Worm (Caenorhabditis elegans) whole organism, L1 larva: ENCODE results near the gene pho-10.
A peak's percentile ranks its signal among the peaks of the same experiment; 100 is the strongest.

ENCODE experiments used
- C04F5.9 ChIP-seq: sonication (generic microtip); optimal IDR thresholded peaks from 2 replicates; lab custom pipeline; 2016; ENCODE audit warnings: missing genetic modification characterization, missing compliant biosample characterization
- C34B4.2 ChIP-seq: sonication (generic microtip); optimal IDR thresholded peaks from 2 replicates; lab custom pipeline; 2017; ENCODE audit warnings: mild to moderate bottlenecking, missing genetic modification characterization, missing compliant biosample characterization
- Y116A8C.19 ChIP-seq: sonication (generic microtip); optimal IDR thresholded peaks from 2 replicates; lab custom pipeline; 2016; ENCODE audit warnings: missing compliant biosample characterization, missing genetic modification characterization, borderline replicate concordance
- aha-1 ChIP-seq: fragments of 150-350 bp; optimal IDR thresholded peaks from 2 replicates; lab custom pipeline; 2014; ENCODE audit warnings: missing biosample characterization, missing genetic modification characterization
- alr-1 ChIP-seq: fragments of 200-800 bp; sonication (Bioruptor generic); optimal IDR thresholded peaks from 2 replicates; lab custom pipeline; 2018; ENCODE audit warnings: borderline replicate concordance, mild to moderate bottlenecking, missing genetic modification characterization, missing compliant biosample characterization
- aly-2 ChIP-seq: fragments of 150-350 bp; optimal IDR thresholded peaks from 2 replicates; lab custom pipeline; 2014; ENCODE audit warnings: missing biosample characterization, missing genetic modification characterization
- blmp-1 ChIP-seq: fragments of 150-350 bp; optimal IDR thresholded peaks from 2 replicates; lab custom pipeline; 2014; ENCODE audit warnings: missing biosample characterization, missing genetic modification characterization
- ceh-63 ChIP-seq: fragments of 200-800 bp; sonication (Bioruptor generic); optimal IDR thresholded peaks from 2 replicates; lab custom pipeline; 2018; ENCODE audit warnings: mild to moderate bottlenecking, missing genetic modification characterization, missing compliant biosample characterization
- ceh-8 ChIP-seq: fragments of 200-800 bp; sonication (Bioruptor generic); optimal IDR thresholded peaks from 2 replicates; lab custom pipeline; 2018; ENCODE audit warnings: mild to moderate bottlenecking, missing genetic modification characterization, moderate library complexity, missing compliant biosample characterization
- ceh-82 ChIP-seq, 3 experiments: fragments of 150-350 bp in 1 of 3; sonication (generic microtip) in 2 of 3; optimal IDR thresholded peaks; 2 replicates each; lab custom pipeline; 2014 to 2017; ENCODE audit warnings: missing biosample characterization in 3 of 3, missing genetic modification characterization in 3 of 3
- ces-1 ChIP-seq: fragments of 150-350 bp; optimal IDR thresholded peaks from 2 replicates; lab custom pipeline; 2014; ENCODE audit warnings: missing biosample characterization, missing genetic modification reagents, missing genetic modification characterization
- dpl-1 ChIP-seq, 3 experiments: fragments of 150-350 bp in 2 of 3; sonication (generic microtip) in 1 of 3; optimal IDR thresholded peaks; 2 replicates each; lab custom pipeline; 2014 to 2017; ENCODE audit warnings: missing biosample characterization in 3 of 3, missing genetic modification characterization in 3 of 3, missing genetic modification reagents in 3 of 3
- efl-1 ChIP-seq, 4 experiments: fragments of 150-350 bp; optimal IDR thresholded peaks in 3 of 4; peaks in 1 of 4; 1 replicate in 1 of 4; 2 replicates in 3 of 4; lab custom pipeline; 2014; ENCODE audit warnings: missing biosample characterization in 2 of 4, missing genetic modification characterization in 2 of 4, missing genetic modification reagents in 2 of 4
- efl-3 ChIP-seq: fragments of 200-800 bp; sonication (Bioruptor generic); optimal IDR thresholded peaks from 2 replicates; lab custom pipeline; 2018; ENCODE audit warnings: mild to moderate bottlenecking, missing genetic modification characterization, missing compliant biosample characterization
- egl-13 ChIP-seq: sonication (generic microtip); optimal IDR thresholded peaks from 2 replicates; lab custom pipeline; 2016; ENCODE audit warnings: missing genotype, missing genetic modification reagents, missing genetic modification characterization, missing compliant biosample characterization
- elt-2 ChIP-seq: sonication (generic microtip); optimal IDR thresholded peaks from 2 replicates; lab custom pipeline; 2016; ENCODE audit warnings: missing genetic modification characterization, mild to moderate bottlenecking, inconsistent platforms, missing compliant biosample characterization, missing genetic modification reagents
- ets-5 ChIP-seq: fragments of 200-800 bp; sonication (Bioruptor generic); IDR thresholded peaks from 2 replicates; pipeline ENCODE4 v1.3.6; 2022; ENCODE audit warnings: missing genetic modification characterization, missing compliant biosample characterization
- fkh-8 ChIP-seq: sonication (generic microtip); optimal IDR thresholded peaks from 2 replicates; lab custom pipeline; 2016; ENCODE audit warnings: mild to moderate bottlenecking, missing genetic modification characterization, missing compliant biosample characterization
- hlh-17 ChIP-seq: fragments of 200-800 bp; sonication (Bioruptor generic); optimal IDR thresholded peaks from 2 replicates; lab custom pipeline; 2018; ENCODE audit warnings: missing genetic modification characterization, mild to moderate bottlenecking, missing compliant biosample characterization, moderate library complexity, borderline replicate concordance
- isw-1 ChIP-seq: fragments of 200-800 bp; sonication (Bioruptor generic); IDR thresholded peaks from 2 replicates; pipeline ENCODE4 v1.3.6; 2022; ENCODE audit warnings: missing genetic modification characterization, missing compliant biosample characterization
- jun-1 ChIP-seq: fragments of 150-350 bp; optimal IDR thresholded peaks from 2 replicates; lab custom pipeline; 2014; ENCODE audit warnings: missing biosample characterization, missing genetic modification reagents, missing genetic modification characterization
- lin-14 ChIP-seq: fragments of 200-800 bp; sonication (Bioruptor generic); optimal IDR thresholded peaks from 2 replicates; lab custom pipeline; 2018; ENCODE audit warnings: mild to moderate bottlenecking, missing genetic modification characterization, moderate library complexity, missing compliant biosample characterization
- lin-15B ChIP-seq: fragments of 150-350 bp; sonication (generic microtip); optimal IDR thresholded peaks from 3 replicates; lab custom pipeline; 2014; ENCODE audit warnings: missing biosample characterization, missing genetic modification characterization
- lir-3 ChIP-seq: sonication (generic microtip); optimal IDR thresholded peaks from 2 replicates; lab custom pipeline; 2016; ENCODE audit warnings: mild to moderate bottlenecking, missing genetic modification characterization, moderate library complexity, missing compliant biosample characterization; ENCODE audit not compliant: poor library complexity
- mab-9 ChIP-seq: fragments of 200-800 bp; sonication (Bioruptor generic); IDR thresholded peaks from 2 replicates; pipeline ENCODE4 v1.3.6; 2022; ENCODE audit warnings: missing genetic modification reagents, missing genetic modification characterization, missing compliant biosample characterization
- mdl-1 ChIP-seq, 2 experiments: fragments of 150-350 bp; optimal IDR thresholded peaks; 2 replicates each; lab custom pipeline; 2014 to 2017; ENCODE audit warnings: missing biosample characterization in 2 of 2, missing genetic modification characterization in 2 of 2, inconsistent platforms in 1 of 2
- mep-1 ChIP-seq: fragments of 150-350 bp; optimal IDR thresholded peaks from 2 replicates; lab custom pipeline; 2014; ENCODE audit warnings: missing biosample characterization, missing genetic modification characterization
- nhr-12 ChIP-seq: sonication (generic microtip); optimal IDR thresholded peaks from 2 replicates; lab custom pipeline; 2017; ENCODE audit warnings: missing biosample characterization, missing genetic modification characterization
- nhr-19 ChIP-seq: fragments of 200-800 bp; sonication (Bioruptor generic); conservative IDR thresholded peaks from 2 replicates; pipeline ENCODE4 v1.3.6; 2022; ENCODE audit warnings: missing genetic modification characterization, missing compliant biosample characterization
- nhr-20 ChIP-seq: sonication (generic microtip); optimal IDR thresholded peaks from 2 replicates; lab custom pipeline; 2016; ENCODE audit warnings: mild to moderate bottlenecking, missing genetic modification characterization, missing compliant biosample characterization
- nhr-237 ChIP-seq: fragments of 150-350 bp; optimal IDR thresholded peaks from 2 replicates; lab custom pipeline; 2014; ENCODE audit warnings: missing biosample characterization, missing genetic modification characterization
- nhr-28 ChIP-seq: fragments of 150-350 bp; optimal IDR thresholded peaks from 2 replicates; lab custom pipeline; 2014; ENCODE audit warnings: missing biosample characterization, missing genetic modification characterization
- nhr-47 ChIP-seq: sonication (generic microtip); optimal IDR thresholded peaks from 2 replicates; lab custom pipeline; 2016; ENCODE audit warnings: mild to moderate bottlenecking, missing genetic modification characterization, moderate library complexity, missing compliant biosample characterization
- nhr-71 ChIP-seq: sonication (generic microtip); optimal IDR thresholded peaks from 2 replicates; lab custom pipeline; 2016; ENCODE audit warnings: mild to moderate bottlenecking, missing genetic modification characterization, moderate library complexity, missing compliant biosample characterization
- nhr-77 ChIP-seq: fragments of 150-350 bp; optimal IDR thresholded peaks from 2 replicates; lab custom pipeline; 2014; ENCODE audit warnings: missing biosample characterization, missing genetic modification characterization
- nhr-85 ChIP-seq: sonication (generic microtip); peaks from one replicate; lab custom pipeline; 2016; ENCODE audit warnings: missing genetic modification characterization, inconsistent platforms, missing compliant biosample characterization
- nhr-90 ChIP-seq: sonication (generic microtip); optimal IDR thresholded peaks from 2 replicates; lab custom pipeline; 2016; ENCODE audit warnings: mild to moderate bottlenecking, missing genetic modification characterization, missing compliant biosample characterization; ENCODE audit not compliant: poor library complexity
- snpc-4 ChIP-seq: fragments of 150-350 bp; optimal IDR thresholded peaks from 2 replicates; lab custom pipeline; 2014; ENCODE audit warnings: missing biosample characterization, missing genetic modification characterization
- sptf-1 ChIP-seq: fragments of 150-350 bp; optimal IDR thresholded peaks from 2 replicates; lab custom pipeline; 2014; ENCODE audit warnings: missing biosample characterization, missing genetic modification characterization
- sup-37 ChIP-seq: fragments of 200-800 bp; sonication (Bioruptor generic); optimal IDR thresholded peaks from 2 replicates; lab custom pipeline; 2018; ENCODE audit warnings: mild to moderate bottlenecking, missing genetic modification characterization, missing compliant biosample characterization
- tbx-2 ChIP-seq: sonication (generic microtip); optimal IDR thresholded peaks from 2 replicates; lab custom pipeline; 2016; ENCODE audit warnings: missing genetic modification characterization, missing compliant biosample characterization
- unc-130 ChIP-seq: fragments of 150-350 bp; optimal IDR thresholded peaks from 2 replicates; lab custom pipeline; 2017; ENCODE audit warnings: missing biosample characterization, missing genetic modification characterization, inconsistent platforms
- unc-30 ChIP-seq: sonication (generic microtip); optimal IDR thresholded peaks from 2 replicates; lab custom pipeline; 2017; ENCODE audit warnings: missing biosample characterization, missing genetic modification characterization
- unc-62 ChIP-seq: fragments of 150-350 bp; optimal IDR thresholded peaks from 2 replicates; lab custom pipeline; 2014; ENCODE audit warnings: missing biosample characterization, missing genetic modification reagents, missing genetic modification characterization
- vab-15 ChIP-seq: sonication (generic microtip); optimal IDR thresholded peaks from 2 replicates; lab custom pipeline; 2017; ENCODE audit warnings: missing genotype, mild to moderate bottlenecking, missing genetic modification characterization, missing compliant biosample characterization
- xbp-1 ChIP-seq: sonication (generic microtip); optimal IDR thresholded peaks from 2 replicates; lab custom pipeline; 2016; ENCODE audit warnings: missing genetic modification characterization, missing compliant biosample characterization
- zip-4 ChIP-seq: fragments of 200-800 bp; sonication (Bioruptor generic); optimal IDR thresholded peaks from 2 replicates; lab custom pipeline; 2018; ENCODE audit warnings: mild to moderate bottlenecking, missing genetic modification characterization, moderate library complexity, missing compliant biosample characterization
- ztf-11 ChIP-seq, 2 experiments: sonication (generic microtip); optimal IDR thresholded peaks; 2 replicates each; lab custom pipeline; 2016 to 2017; ENCODE audit warnings: missing genetic modification characterization in 2 of 2, missing biosample characterization in 1 of 2, missing compliant biosample characterization in 1 of 2

The pho-10 gene

DNA sequence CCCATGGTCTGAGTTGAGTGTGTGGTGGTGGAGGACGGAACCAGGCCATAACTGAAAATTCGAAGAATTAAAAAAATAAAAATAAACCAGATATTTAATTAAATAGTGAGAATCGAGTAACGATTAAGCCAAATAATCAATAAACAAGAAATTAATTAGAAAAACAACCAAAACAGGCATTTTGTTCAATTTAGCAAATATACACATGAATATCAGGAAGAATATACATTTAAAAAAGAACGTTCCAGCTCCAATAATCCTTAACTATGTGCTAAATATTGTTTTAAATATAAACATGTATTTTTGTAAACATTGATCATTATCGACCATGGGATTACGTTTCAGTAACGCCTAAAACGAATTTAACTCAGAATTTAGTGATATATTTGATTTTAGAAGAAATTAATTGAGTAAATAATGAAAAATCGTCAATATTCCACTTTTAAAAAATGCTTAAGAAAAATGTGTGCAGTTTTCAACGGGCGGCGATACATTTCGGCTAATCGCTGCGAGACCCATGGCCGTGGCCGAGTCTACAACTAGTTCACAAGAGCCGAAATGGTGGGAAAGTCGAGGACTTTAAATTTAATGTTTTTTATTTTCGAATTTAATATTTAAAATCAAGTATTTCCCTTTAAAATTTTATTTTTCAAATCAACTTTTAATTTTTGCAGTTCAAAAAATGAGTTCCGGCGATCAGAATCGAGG is 47.8 kb upstream of the pho-10 start, which contains the start of the genes R53.4 and psf-1 (continued):
- TF ChIP-seq egl-13 (tag; lab: Kevin White, UChicago) = peak; percentile 43
- TF ChIP-seq fkh-8 (tag; lab: Kevin White, UChicago) = peak; percentile 53
- TF ChIP-seq nhr-19 (GFP tag; lab: Robert Waterston, UW) = peak; percentile 48
- peak; percentile 81 for TF ChIP-seq nhr-71 (tag; lab: Kevin White, UChicago)
- TF ChIP-seq mep-1 (tag; lab: Kevin White, UChicago) = peak; percentile 76
- TF ChIP-seq ceh-82 (tag; optimal IDR thresholded peaks at IDR 0.05; lab: Kevin White, UChicago) = peak in 2 of 3 experiments; percentile 28 to 48
- TF ChIP-seq sup-37 (GFP tag; lab: Kevin White, UChicago) = no peak
- TF ChIP-seq lin-15B (tag; lab: Kevin White, UChicago) = peak; percentile 54
- no peak for TF ChIP-seq mab-9 (GFP tag; lab: Robert Waterston, UW)
- TF ChIP-seq alr-1 = no peak
- TF ChIP-seq aha-1 (tag; lab: Kevin White, UChicago) = peak; percentile 15
- TF ChIP-seq nhr-28 = no peak
- peak; percentile 61 for TF ChIP-seq xbp-1
- TF ChIP-seq Y116A8C.19 (tag; lab: Kevin White, UChicago) = no peak
- no peak for TF ChIP-seq aly-2
- TF ChIP-seq isw-1 (GFP tag; lab: Robert Waterston, UW) = peak; percentile 59
- peak; percentile 71 for TF ChIP-seq nhr-20 (tag; lab: Kevin White, UChicago)
- no peak for TF ChIP-seq ceh-8
- peak in 1 of 2 experiments; percentile 57 for TF ChIP-seq ztf-11 (tag; optimal IDR thresholded peaks at IDR 0.05; lab: Kevin White, UChicago)
- TF ChIP-seq tbx-2 (tag; lab: Kevin White, UChicago) = peak; percentile 72
- no peak for TF ChIP-seq jun-1 (tag; lab: Kevin White, UChicago)
- no peak for TF ChIP-seq unc-62 (GFP tag; lab: Kevin White, UChicago)
- TF ChIP-seq hlh-17 = no peak
- TF ChIP-seq nhr-12 = no peak
- peak; percentile 86 for TF ChIP-seq lir-3 (tag; lab: Kevin White, UChicago)
- peak; percentile 14 for TF ChIP-seq C04F5.9
- no peak for TF ChIP-seq elt-2 (tag; lab: Kevin White, UChicago)
- TF ChIP-seq ceh-63 = no peak
- TF ChIP-seq sptf-1 (tag; lab: Kevin White, UChicago) = no peak
- TF ChIP-seq ces-1 (GFP tag; lab: Kevin White, UChicago) = no peak
- no peak for TF ChIP-seq zip-4 (GFP tag; lab: Kevin White, UChicago)
- TF ChIP-seq nhr-77 = peak; percentile 25
- peak in 1 of 2 experiments; percentile 24 for TF ChIP-seq mdl-1 (tag; optimal IDR thresholded peaks at IDR 0.05; lab: Kevin White, UChicago)
- TF ChIP-seq C34B4.2 = no peak
- TF ChIP-seq blmp-1 = peak; percentile 62
- TF ChIP-seq efl-3 (GFP tag; lab: Kevin White, UChicago) = no peak
- peak; percentile 37 for TF ChIP-seq vab-15 (tag; lab: Kevin White, UChicago)

DNA sequence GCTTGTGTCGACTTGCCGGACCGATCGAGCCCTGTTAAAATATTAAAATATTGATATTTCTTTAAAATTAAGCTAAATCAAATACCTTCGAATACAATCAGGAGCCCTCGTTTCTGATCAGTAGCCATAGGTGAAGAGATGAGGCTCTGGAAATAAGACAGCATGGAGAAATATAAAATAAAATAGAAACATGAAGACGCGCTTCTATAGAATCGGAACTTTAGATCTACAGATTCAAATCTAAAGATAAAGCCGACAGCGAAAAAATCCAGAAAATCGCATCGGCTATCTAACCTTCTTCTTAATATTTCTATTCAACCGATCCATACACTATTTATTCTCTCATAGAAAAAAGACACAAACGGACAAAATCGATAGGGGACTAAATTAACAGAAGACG is 46.6 kb upstream of the pho-10 start, which contains the start of gene dtmk-1:
TSS of gene dtmk-1 (minus strand) at position 146 of the 400 bp plus-strand sequence.
- peak; percentile 4 for TF ChIP-seq elt-2 (tag; lab: Kevin White, UChicago)
- TF ChIP-seq ceh-8 = no peak
- TF ChIP-seq nhr-85 (tag; lab: Kevin White, UChicago) = peak; percentile 57
- TF ChIP-seq hlh-17 = no peak
- TF ChIP-seq nhr-237 (tag; lab: Kevin White, UChicago) = no peak
- TF ChIP-seq lin-14 = no peak
- TF ChIP-seq fkh-8 (tag; lab: Kevin White, UChicago) = no peak
- TF ChIP-seq nhr-19 (GFP tag; lab: Robert Waterston, UW) = no peak
- TF ChIP-seq unc-30 (tag; lab: Kevin White, UChicago) = no peak
- TF ChIP-seq nhr-47 (tag; lab: Kevin White, UChicago) = no peak
- no peak for TF ChIP-seq snpc-4 (tag; lab: Kevin White, UChicago)
- no peak for TF ChIP-seq lin-15B (tag; lab: Kevin White, UChicago)
- TF ChIP-seq dpl-1 (GFP tag; optimal IDR thresholded peaks at IDR 0.05; lab: Kevin White, UChicago) = no peak
- TF ChIP-seq ets-5 (GFP tag; lab: Robert Waterston, UW) = no peak
- TF ChIP-seq xbp-1 = no peak
- TF ChIP-seq Y116A8C.19 (tag; lab: Kevin White, UChicago) = no peak
- no peak for TF ChIP-seq unc-130 (tag; lab: Kevin White, UChicago)
- TF ChIP-seq C34B4.2 = no peak
- no peak for TF ChIP-seq efl-1 (optimal IDR thresholded peaks at IDR 0.05; lab: Kevin White, UChicago)
- peak in 1 of 2 experiments; percentile 86 for TF ChIP-seq efl-1 (GFP tag; optimal IDR thresholded peaks at IDR 0.05 in 1 of 2; lab: Kevin White, UChicago)
- peak; percentile 3 for TF ChIP-seq nhr-90
